Worm (Caenorhabditis elegans) whole organism, midembryonic: ENCODE results near the gene gsto-2.

Source experiments
- T22C8.4 ChIP-seq: fragments of 200-800 bp; sonication (Bioruptor generic); IDR thresholded peaks from 2 replicates; pipeline ENCODE4 v1.3.6; 2022; ENCODE audit warnings: missing genetic modification characterization, missing compliant biosample characterization
- cog-1 ChIP-seq: sonication (generic microtip); optimal IDR thresholded peaks from 2 replicates; lab custom pipeline; 2016; ENCODE audit warnings: missing genetic modification characterization, missing compliant biosample characterization
- flt-1 ChIP-seq: fragments of 200-800 bp; sonication (Bioruptor generic); IDR thresholded peaks from 2 replicates; pipeline ENCODE4 v1.3.6; 2022; ENCODE audit warnings: missing genetic modification characterization, missing compliant biosample characterization
- klf-2 ChIP-seq: fragments of 200-800 bp; sonication (Bioruptor generic); conservative IDR thresholded peaks from 2 replicates; pipeline ENCODE4 v1.3.6; 2022; ENCODE audit warnings: missing genetic modification reagents, missing genetic modification characterization, missing compliant biosample characterization
- med-1 ChIP-seq: sonication (generic microtip); optimal IDR thresholded peaks from 2 replicates; lab custom pipeline; 2017; ENCODE audit warnings: missing genetic modification characterization, mild to moderate bottlenecking, missing compliant biosample characterization, antibody characterized with exemption, missing genetic modification reagents; ENCODE audit not compliant: insufficient read depth
- ref-1 ChIP-seq: fragments of 200-800 bp; sonication (Bioruptor generic); conservative IDR thresholded peaks from 2 replicates; pipeline ENCODE4 v1.3.6; 2022; ENCODE audit warnings: missing genetic modification reagents, missing genetic modification characterization, missing compliant biosample characterization
- tab-1 ChIP-seq: fragments of 200-800 bp; sonication (Bioruptor generic); IDR thresholded peaks from 2 replicates; pipeline ENCODE4 v1.3.6; 2022; ENCODE audit warnings: missing genetic modification characterization, missing compliant biosample characterization
- ztf-23 ChIP-seq: fragments of 200-800 bp; sonication (Bioruptor generic); IDR thresholded peaks from 2 replicates; pipeline ENCODE4 v1.3.6; 2022; ENCODE audit warnings: missing genetic modification reagents, missing genetic modification characterization, missing compliant biosample characterization
- ztf-29 ChIP-seq: fragments of 200-800 bp; sonication (Bioruptor generic); IDR thresholded peaks from 2 replicates; pipeline ENCODE4 v1.3.6; 2022; ENCODE audit warnings: missing genetic modification reagents, missing genetic modification characterization, missing compliant biosample characterization

Gene gsto-2

ce11 chrIII:8521654-8522392 lies 32.7 kb upstream of the gsto-2 start:
- TF ChIP-seq ref-1 (GFP tag; lab: Robert Waterston, UW) (no peak), ztf-29 (GFP tag; lab: Robert Waterston, UW) (no peak), klf-2 (GFP tag; lab: Robert Waterston, UW) (no peak), flt-1 (GFP tag; lab: Robert Waterston, UW) (no peak), cog-1 (tag; lab: Kevin White, UChicago) (no peak), ztf-23 (GFP tag; lab: Robert Waterston, UW) (no peak), T22C8.4 (GFP tag; lab: Robert Waterston, UW) (no peak), med-1 (GFP tag; lab: Kevin White, UChicago) (no peak), tab-1 (GFP tag; lab: Robert Waterston, UW) (no peak)

ce11 chrIII:8524773-8525172 lies 29.8 kb upstream of the gsto-2 start, which contains the start of gene idpp-15:
Gene idpp-15, plus strand, starts transcription at chrIII:8525073.
- no peak for TF ChIP-seq T22C8.4 (GFP tag; lab: Robert Waterston, UW)
- TF ChIP-seq ztf-23 (GFP tag; lab: Robert Waterston, UW), result no peak
- no peak for TF ChIP-seq flt-1 (GFP tag; lab: Robert Waterston, UW)
- TF ChIP-seq ztf-29 (GFP tag; lab: Robert Waterston, UW), result no peak
- no peak for TF ChIP-seq cog-1 (tag; lab: Kevin White, UChicago)
- no peak for TF ChIP-seq ref-1 (GFP tag; lab: Robert Waterston, UW)

ce11 chrIII:8529002-8529401 lies 25.6 kb upstream of the gsto-2 start:
- 0 out of 2 replicates have a peak, but pooled peaks have one; percentile 46 for TF ChIP-seq tab-1 (GFP tag; lab: Robert Waterston, UW)
- 0 out of 2 replicates have a peak, but pooled peaks have one; percentile 48 for TF ChIP-seq klf-2 (GFP tag; lab: Robert Waterston, UW)
- TF ChIP-seq ztf-23 (GFP tag; lab: Robert Waterston, UW), result no peak
- no peak for TF ChIP-seq flt-1 (GFP tag; lab: Robert Waterston, UW)

ce11 chrIII:8529772-8530171 lies 24.8 kb upstream of the gsto-2 start, which contains the start of gene ZC21.10:
Gene ZC21.10, plus strand, starts transcription at chrIII:8530072.
- TF ChIP-seq flt-1 (GFP tag; lab: Robert Waterston, UW), result no peak
- TF ChIP-seq ztf-29 (GFP tag; lab: Robert Waterston, UW), result no peak
- TF ChIP-seq tab-1 (GFP tag; lab: Robert Waterston, UW), result no peak
- TF ChIP-seq ztf-23 (GFP tag; lab: Robert Waterston, UW), result no peak
- TF ChIP-seq ref-1 (GFP tag; lab: Robert Waterston, UW), result no peak
- TF ChIP-seq cog-1 (tag; lab: Kevin White, UChicago), result no peak
- no peak for TF ChIP-seq med-1 (GFP tag; lab: Kevin White, UChicago)
- no peak for TF ChIP-seq klf-2 (GFP tag; lab: Robert Waterston, UW)
- TF ChIP-seq T22C8.4 (GFP tag; lab: Robert Waterston, UW), result no peak

ce11 chrIII:8533900-8534299 lies 20.7 kb upstream of the gsto-2 start:
- TF ChIP-seq ztf-23 (GFP tag; lab: Robert Waterston, UW), result no peak
- TF ChIP-seq T22C8.4 (GFP tag; lab: Robert Waterston, UW), result no peak
- TF ChIP-seq tab-1 (GFP tag; lab: Robert Waterston, UW), result no peak
- no peak for TF ChIP-seq cog-1 (tag; lab: Kevin White, UChicago)
- no peak for TF ChIP-seq med-1 (GFP tag; lab: Kevin White, UChicago)
- TF ChIP-seq ref-1 (GFP tag; lab: Robert Waterston, UW), result no peak
- TF ChIP-seq flt-1 (GFP tag; lab: Robert Waterston, UW), result no peak
- TF ChIP-seq ztf-29 (GFP tag; lab: Robert Waterston, UW), result no peak
- no peak for TF ChIP-seq klf-2 (GFP tag; lab: Robert Waterston, UW)

ce11 chrIII:8534647-8535181 lies 19.9 kb upstream of the gsto-2 start, which contains the start of gene trp-1:
Gene trp-1, plus strand, starts transcription at chrIII:8535131.
- TF ChIP-seq ztf-29 (GFP tag; lab: Robert Waterston, UW) (no peak), T22C8.4 (GFP tag; lab: Robert Waterston, UW) (no peak), klf-2 (GFP tag; lab: Robert Waterston, UW) (no peak), tab-1 (GFP tag; lab: Robert Waterston, UW) (no peak), med-1 (GFP tag; lab: Kevin White, UChicago) (no peak), cog-1 (tag; lab: Kevin White, UChicago) (no peak), ztf-23 (GFP tag; lab: Robert Waterston, UW) (no peak), flt-1 (GFP tag; lab: Robert Waterston, UW) (no peak), ref-1 (GFP tag; lab: Robert Waterston, UW) (no peak)

- TF ChIP-seq med-1 (GFP tag; lab: Kevin White, UChicago) (no peak), cog-1 (tag; lab: Kevin White, UChicago) (no peak), flt-1 (GFP tag; lab: Robert Waterston, UW) (no peak), T22C8.4 (GFP tag; lab: Robert Waterston, UW) (no peak), ztf-23 (GFP tag; lab: Robert Waterston, UW) (no peak), klf-2 (GFP tag; lab: Robert Waterston, UW) (no peak), ztf-29 (GFP tag; lab: Robert Waterston, UW) (no peak), tab-1 (GFP tag; lab: Robert Waterston, UW) (no peak), ref-1 (GFP tag; lab: Robert Waterston, UW) (no peak)
These were observed 19.1 kb upstream of the gsto-2 start for ce11 chrIII:8535445-8535844.

- TF ChIP-seq T22C8.4 (GFP tag; lab: Robert Waterston, UW), result no peak
- no peak for TF ChIP-seq flt-1 (GFP tag; lab: Robert Waterston, UW)
- no peak for TF ChIP-seq ztf-23 (GFP tag; lab: Robert Waterston, UW)
- TF ChIP-seq klf-2 (GFP tag; lab: Robert Waterston, UW), result no peak
- TF ChIP-seq tab-1 (GFP tag; lab: Robert Waterston, UW), result no peak
- no peak for TF ChIP-seq med-1 (GFP tag; lab: Kevin White, UChicago)
- no peak for TF ChIP-seq cog-1 (tag; lab: Kevin White, UChicago)
- TF ChIP-seq ref-1 (GFP tag; lab: Robert Waterston, UW), result no peak
- no peak for TF ChIP-seq ztf-29 (GFP tag; lab: Robert Waterston, UW)
These were observed 9.1 kb upstream of the gsto-2 start, which contains the start of gene ZC21.6 for ce11 chrIII:8545515-8545914. Gene ZC21.6, minus strand, starts transcription at chrIII:8545615.
